Worm (Caenorhabditis elegans): Measurements from ENCODE around the gene F29C12.6.
A peak's percentile ranks its signal among the peaks of the same experiment; 100 is the strongest.

F29C12.6 gene

DNA sequence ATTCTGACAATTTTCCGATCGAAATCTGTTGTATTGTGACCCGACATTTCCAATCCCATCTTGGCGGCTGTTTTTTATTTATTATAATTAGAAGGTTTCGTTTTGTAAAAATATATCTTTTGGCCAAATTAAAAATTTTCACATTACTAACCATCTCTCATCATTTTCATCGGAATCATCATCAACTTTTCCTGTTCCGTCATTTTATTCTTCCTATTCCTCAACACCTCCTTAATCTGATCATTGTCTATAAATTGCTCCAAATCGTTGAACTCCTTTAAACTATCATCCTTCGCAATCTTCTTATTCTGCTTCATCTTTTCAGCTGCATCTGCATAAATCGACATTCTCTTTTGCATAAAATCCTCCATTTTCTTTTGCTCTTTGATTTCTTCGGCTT, 12.7 kb downstream of the F29C12.6 start:
- TF ChIP-seq W03F9.2 (tag; optimal IDR thresholded peaks at IDR 0.05) (no peak), him-1 (tag; optimal IDR thresholded peaks at IDR 0.05) (no peak), dao-5 (tag; optimal IDR thresholded peaks at IDR 0.05) (no peak)

DNA sequence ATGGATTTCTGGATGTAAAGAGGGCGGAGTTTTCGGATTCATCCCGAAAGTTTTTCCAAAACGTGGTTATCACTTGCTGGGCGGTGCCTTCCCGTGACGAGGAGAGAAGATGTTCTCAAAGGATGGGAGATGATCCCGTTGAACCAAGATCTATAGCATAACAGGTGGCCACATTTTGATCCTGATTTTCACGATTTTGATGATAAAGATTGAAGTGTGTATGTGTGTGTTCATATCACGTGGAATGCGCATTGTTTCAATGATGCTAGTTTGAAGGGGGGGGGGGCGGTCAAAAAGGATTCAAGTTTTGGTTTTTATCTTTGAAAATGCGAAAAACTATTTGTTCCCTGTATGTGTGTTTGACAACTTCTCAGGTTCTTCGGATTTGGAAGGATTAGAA, 15.5 kb downstream of the F29C12.6 start, which contains the start of gene mltn-1:
Gene mltn-1, minus strand, starts transcription at position 22 of the 400 bp plus-strand sequence.
- no peak for TF ChIP-seq him-1 (tag; optimal IDR thresholded peaks at IDR 0.05)

DNA sequence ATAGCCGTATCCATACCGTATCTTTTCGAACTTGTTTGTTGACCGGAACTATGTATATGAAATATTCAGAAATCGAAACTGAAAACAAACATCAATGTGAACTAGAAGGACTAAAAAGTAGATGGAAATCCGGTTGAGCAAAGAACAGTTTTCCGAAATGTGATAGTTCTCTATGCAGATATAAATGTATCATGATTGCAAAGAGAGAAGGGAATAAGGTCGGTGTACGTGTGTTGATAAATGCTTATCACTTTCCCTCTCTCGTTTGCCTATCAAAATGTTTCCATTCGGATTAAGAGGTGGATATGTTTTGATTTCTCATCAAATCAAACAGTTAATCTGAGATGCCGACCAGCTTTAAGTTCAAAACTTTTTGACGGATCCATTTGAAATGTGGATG, 18.5 kb downstream of the F29C12.6 start:
- no peak for TF ChIP-seq dao-5 (tag; optimal IDR thresholded peaks at IDR 0.05)
- no peak for TF ChIP-seq W03F9.2 (tag; optimal IDR thresholded peaks at IDR 0.05)
- TF ChIP-seq him-1 (tag; optimal IDR thresholded peaks at IDR 0.05), result no peak

DNA sequence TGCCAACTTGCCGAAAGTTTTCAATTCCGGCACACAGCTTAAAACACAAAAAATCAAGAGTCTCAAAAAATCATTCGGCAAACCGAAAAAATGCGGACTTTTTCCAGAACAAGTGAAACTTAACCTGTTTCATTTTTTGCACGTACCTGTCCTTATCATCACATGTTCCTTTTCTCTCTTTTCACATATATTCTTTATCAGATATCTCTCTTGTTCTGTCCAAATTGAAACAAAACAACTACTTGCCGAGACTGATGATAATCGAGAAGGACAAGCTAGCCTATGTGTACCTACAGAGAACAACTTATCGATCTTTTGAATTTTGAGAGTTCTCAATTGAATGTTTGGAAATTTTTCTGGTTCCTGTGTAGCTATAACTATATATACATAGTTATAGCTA, 20.3 kb downstream of the F29C12.6 start:
- TF ChIP-seq W03F9.2 (tag; optimal IDR thresholded peaks at IDR 0.05) (no peak), him-1 (tag; optimal IDR thresholded peaks at IDR 0.05) (no peak), dao-5 (tag; optimal IDR thresholded peaks at IDR 0.05) (no peak)

DNA sequence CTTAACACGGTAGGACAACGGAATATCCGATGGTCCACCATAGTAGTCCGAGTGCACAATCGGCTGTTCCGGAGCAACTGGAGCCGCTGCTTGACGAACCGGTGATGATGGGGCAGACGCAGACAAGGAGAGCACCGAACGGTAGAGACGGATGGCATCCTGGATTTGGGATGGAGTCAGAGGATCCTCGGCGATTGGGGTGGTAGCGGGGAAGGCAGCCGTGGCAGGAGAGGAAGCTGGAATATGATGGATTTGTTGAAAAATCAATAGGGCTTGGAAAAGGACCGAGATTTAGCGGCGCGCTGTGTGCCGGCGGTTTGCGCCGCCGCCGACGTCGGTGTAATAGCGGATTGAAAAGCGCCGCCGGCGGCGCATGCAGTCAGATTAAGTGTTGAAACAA, 22.7 kb downstream of the F29C12.6 start:
- no peak for TF ChIP-seq dao-5 (tag; optimal IDR thresholded peaks at IDR 0.05)
- no peak for TF ChIP-seq W03F9.2 (tag; optimal IDR thresholded peaks at IDR 0.05)
- no peak for TF ChIP-seq him-1 (tag; optimal IDR thresholded peaks at IDR 0.05)

DNA sequence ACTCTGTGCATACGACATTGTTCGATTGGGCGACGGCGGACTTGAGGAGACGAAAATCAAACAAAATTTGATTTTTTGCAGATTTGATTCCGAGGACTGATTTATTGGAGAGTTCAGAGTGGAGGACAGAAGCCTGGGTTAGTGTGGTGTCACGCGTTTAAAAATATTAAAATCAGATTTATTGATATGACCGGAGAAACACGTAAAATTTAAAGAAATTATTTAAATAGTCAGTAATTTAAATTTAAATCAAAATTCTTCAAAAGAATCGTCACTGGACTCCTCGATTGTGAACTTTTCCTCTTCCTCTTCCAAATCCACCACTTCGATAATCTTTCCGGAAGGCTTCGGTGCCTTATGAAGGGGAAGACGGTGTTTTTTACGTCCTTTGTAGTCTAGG, 23.6 kb downstream of the F29C12.6 start, which contains the start of gene spe-18:
Gene spe-18, minus strand, starts transcription at position 101 of the 400 bp plus-strand sequence.
- no peak for TF ChIP-seq him-1 (tag; optimal IDR thresholded peaks at IDR 0.05)
- no peak for TF ChIP-seq dao-5 (tag; optimal IDR thresholded peaks at IDR 0.05)
- TF ChIP-seq W03F9.2 (tag; optimal IDR thresholded peaks at IDR 0.05), result no peak

DNA sequence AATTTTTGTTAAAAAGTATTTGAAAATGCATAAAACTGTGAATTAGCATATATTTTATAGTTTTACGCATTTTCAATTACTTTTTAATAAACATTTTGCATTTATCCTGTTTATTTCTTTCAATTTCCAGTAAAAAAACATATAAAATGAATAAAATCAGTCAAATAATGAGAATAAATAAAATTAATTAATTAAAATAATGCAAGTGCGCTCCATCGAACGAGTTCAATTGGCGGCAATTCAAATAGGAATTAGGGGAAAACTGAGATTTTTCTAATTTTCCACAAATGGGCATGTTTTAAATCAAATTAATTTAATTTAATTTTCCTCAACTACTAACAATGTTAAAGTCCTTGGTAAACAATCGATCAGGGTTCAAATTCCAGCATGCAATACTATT, 26.4 kb downstream of the F29C12.6 start:
- no peak for TF ChIP-seq him-1 (tag; optimal IDR thresholded peaks at IDR 0.05)
- TF ChIP-seq dao-5 (tag; optimal IDR thresholded peaks at IDR 0.05), result no peak
- no peak for TF ChIP-seq W03F9.2 (tag; optimal IDR thresholded peaks at IDR 0.05)

DNA sequence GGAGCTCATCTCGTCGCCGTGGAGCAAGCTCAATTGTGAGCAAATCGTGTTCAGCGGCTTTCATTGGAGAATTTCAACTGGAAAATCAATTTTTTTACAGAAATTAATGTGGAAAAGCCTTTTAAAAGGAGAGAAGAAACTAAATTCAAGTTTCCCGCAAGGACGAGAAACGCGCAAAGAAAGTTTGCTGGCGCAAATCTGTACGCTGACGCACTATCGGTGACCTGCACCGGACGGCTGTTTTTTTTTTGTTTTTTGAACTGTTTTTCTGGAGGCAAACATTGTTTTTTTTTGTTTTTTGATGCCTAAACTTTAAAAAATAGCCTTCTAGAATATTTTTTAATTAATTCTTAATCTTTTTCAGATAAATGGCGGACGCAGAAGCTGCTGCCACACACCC, 27.3 kb downstream of the F29C12.6 start, which contains the start of the genes hpr-17 and F32A11.1:
Gene hpr-17, minus strand, starts transcription at position 77 of the 400 bp plus-strand sequence.
Gene F32A11.1, plus strand, starts transcription at position 359 of the 400 bp plus-strand sequence.
- TF ChIP-seq W03F9.2 (tag; optimal IDR thresholded peaks at IDR 0.05), result peak; percentile 79
- TF ChIP-seq him-1 (tag; optimal IDR thresholded peaks at IDR 0.05), result peak; percentile 26
- TF ChIP-seq dao-5 (tag; optimal IDR thresholded peaks at IDR 0.05), result no peak

DNA sequence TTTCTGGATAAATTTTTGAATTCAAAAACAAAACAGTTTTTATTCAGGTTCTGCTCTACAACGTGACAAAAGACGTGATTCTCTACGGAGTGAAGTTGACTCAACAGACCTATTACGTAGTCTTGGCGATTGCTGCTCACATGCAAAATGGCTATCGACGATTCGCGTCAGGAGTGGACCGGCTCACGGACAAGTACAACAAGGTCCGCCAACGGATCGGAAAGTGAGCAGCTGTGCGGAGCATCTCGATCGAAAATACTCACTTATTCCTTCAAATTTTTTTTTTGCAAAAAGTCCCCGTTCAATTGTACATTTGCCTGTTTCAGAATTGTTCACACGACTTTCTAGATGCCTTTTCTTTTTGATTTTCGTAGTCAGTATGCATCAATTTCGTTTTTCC, 30.2 kb downstream of the F29C12.6 start:
- TF ChIP-seq W03F9.2 (tag; optimal IDR thresholded peaks at IDR 0.05) (no peak), dao-5 (tag; optimal IDR thresholded peaks at IDR 0.05) (no peak), him-1 (tag; optimal IDR thresholded peaks at IDR 0.05) (no peak)

DNA sequence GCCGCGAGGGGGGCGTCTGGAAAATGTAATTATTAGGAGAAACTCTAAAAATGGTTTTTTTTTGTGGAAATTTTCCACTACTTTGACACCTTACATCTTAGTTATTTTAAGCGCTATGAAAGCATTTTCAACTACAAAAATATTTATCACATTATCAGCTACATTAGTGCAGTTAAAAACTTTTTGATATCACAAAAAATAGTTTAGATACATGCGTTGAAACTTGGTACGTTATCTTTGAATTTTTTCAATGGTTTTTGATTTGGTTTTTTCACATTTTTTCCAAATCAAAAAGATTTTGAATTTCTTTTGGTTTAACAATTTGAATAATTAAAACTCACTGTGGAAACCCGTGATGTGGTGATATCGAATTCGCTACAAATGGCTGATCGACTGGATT, 33.3 kb downstream of the F29C12.6 start:
- no peak for TF ChIP-seq dao-5 (tag; optimal IDR thresholded peaks at IDR 0.05)

DNA sequence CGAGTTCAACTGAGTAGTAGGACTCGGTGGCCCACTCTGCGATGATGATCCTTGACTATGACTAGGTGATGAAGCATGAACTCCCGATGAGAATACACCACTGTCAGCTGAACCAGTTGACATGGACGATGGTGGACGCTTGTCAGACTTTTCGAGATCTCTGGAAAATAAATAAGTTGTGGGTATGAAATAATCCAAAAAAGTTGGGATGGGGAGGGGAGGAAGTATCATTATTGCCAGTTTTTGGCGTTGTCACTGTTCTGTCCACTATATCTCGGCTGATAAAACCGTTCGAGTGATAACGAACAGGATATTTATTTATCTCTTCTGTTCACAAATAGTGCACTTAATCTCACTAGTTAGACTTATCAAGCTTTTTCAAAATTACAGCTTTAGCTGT, 34.4 kb downstream of the F29C12.6 start:
- TF ChIP-seq dao-5 (tag; optimal IDR thresholded peaks at IDR 0.05), result no peak
- no peak for TF ChIP-seq W03F9.2 (tag; optimal IDR thresholded peaks at IDR 0.05)
- TF ChIP-seq him-1 (tag; optimal IDR thresholded peaks at IDR 0.05), result no peak

DNA sequence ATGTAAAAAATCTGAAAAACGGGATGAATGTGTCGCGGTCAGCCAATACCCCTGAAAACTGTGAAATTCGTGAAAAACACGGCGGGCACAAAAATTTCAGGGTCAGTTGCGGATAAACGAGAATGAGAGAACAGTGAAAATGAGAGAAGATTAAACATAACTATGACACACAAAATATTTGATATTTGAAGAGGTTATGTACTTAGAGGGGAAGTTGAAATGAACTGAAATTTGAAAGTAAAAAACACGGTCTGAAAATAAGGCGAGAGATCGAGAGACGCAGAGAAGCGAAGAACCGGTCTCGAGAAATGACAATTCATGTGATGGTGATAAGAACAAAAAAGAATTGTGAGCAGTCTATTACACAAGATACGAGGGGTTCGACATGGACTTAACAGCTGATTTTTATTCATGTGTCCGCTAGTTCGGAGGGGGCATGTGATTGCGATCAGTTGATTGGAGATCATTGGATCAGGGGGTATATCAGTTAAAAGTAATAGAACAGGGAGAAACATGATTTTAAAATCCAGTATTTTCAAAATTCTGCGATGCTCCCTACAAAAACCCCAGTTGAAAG, 36.1 kb downstream of the F29C12.6 start, which contains the start of gene moe-3:
Gene moe-3, minus strand, starts transcription at position 51 of the 577 bp plus-strand sequence.
- TF ChIP-seq him-1 (tag; optimal IDR thresholded peaks at IDR 0.05) (no peak), dao-5 (tag; optimal IDR thresholded peaks at IDR 0.05) (no peak), W03F9.2 (tag; optimal IDR thresholded peaks at IDR 0.05) (no peak)

DNA sequence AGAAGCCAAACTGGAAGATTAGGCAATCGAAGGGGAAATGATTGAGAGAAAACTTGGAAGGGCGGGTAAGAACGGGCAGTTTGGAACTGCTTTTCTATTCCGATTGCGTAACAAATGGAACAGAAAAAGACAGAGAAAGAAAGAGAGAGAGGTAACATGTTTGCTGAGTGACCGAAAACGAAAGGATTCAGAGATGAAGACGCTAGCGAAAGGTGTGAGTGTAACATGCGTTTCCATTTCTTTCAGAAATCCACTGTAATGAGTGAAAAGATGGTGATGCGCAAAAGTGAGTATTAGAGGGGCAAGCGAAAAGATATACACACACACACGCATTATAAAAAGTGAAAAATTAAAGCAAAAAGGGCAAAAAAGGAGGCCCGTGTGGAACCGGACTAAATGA, 37.8 kb downstream of the F29C12.6 start:
- TF ChIP-seq him-1 (tag; optimal IDR thresholded peaks at IDR 0.05), result no peak
- no peak for TF ChIP-seq dao-5 (tag; optimal IDR thresholded peaks at IDR 0.05)
- no peak for TF ChIP-seq W03F9.2 (tag; optimal IDR thresholded peaks at IDR 0.05)

DNA sequence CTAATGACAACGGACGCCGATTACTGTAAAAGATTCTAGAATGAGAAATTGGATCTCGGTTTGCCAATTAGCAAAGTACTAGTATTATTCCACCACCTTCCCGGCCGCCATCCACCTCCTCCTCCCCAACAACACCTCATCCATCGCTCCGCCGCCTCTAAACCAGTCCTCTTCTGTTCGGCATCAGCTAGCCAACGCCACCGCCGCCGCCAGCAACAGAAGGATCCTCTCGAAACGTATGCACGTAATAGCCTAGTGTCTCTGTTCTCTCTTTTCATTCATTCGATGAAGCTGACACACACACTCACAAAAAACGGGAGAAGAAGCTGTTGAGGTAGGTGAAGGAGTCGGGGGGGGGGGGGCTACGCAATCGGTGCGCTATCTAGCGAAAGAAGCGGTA, 41.0 kb downstream of the F29C12.6 start:
- TF ChIP-seq W03F9.2 (tag; optimal IDR thresholded peaks at IDR 0.05) (no peak), dao-5 (tag; optimal IDR thresholded peaks at IDR 0.05) (no peak), him-1 (tag; optimal IDR thresholded peaks at IDR 0.05) (no peak)

DNA sequence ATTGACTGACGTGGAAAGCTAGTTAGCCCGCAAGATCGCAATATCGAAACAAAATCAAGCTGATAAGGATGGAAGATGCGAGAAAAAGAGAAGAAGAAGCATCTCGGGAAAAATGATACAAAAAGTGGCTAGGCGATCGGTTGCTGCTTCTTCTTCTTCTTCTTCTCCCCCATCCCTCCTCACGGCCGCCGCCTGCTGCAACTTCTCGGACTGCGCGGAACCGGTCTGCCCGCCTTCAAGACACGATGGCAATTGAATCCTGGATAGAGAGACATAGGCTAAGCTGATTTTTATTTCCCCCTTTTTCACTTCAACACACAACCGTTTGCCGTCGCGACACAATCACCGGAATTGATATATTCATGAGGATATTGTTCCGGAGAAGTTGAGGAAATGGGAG, 44.7 kb downstream of the F29C12.6 start:
- TF ChIP-seq him-1 (tag; optimal IDR thresholded peaks at IDR 0.05), result no peak
- TF ChIP-seq dao-5 (tag; optimal IDR thresholded peaks at IDR 0.05), result no peak
- no peak for TF ChIP-seq W03F9.2 (tag; optimal IDR thresholded peaks at IDR 0.05)
